Worm (Caenorhabditis elegans) whole organism, L3 larva: Measurements from ENCODE around the gene cest-6.

Source experiments
- R02D3.7 ChIP-seq: fragments of 150-350 bp; optimal IDR thresholded peaks from 2 replicates; lab custom pipeline; 2014; ENCODE audit warnings: missing biosample characterization, missing genetic modification characterization
- aly-2 ChIP-seq: fragments of 150-350 bp; optimal IDR thresholded peaks from 2 replicates; lab custom pipeline; 2014; ENCODE audit warnings: missing biosample characterization, missing genetic modification characterization
- ama-1 ChIP-seq: fragments of 150-350 bp; optimal IDR thresholded peaks from 2 replicates; lab custom pipeline; 2018
- ceh-16 ChIP-seq: sonication (generic microtip); optimal IDR thresholded peaks from 2 replicates; lab custom pipeline; 2017; ENCODE audit warnings: missing biosample characterization, missing genetic modification characterization
- ceh-28 ChIP-seq: fragments of 150-350 bp; optimal IDR thresholded peaks from 2 replicates; lab custom pipeline; 2014; ENCODE audit warnings: missing biosample characterization, missing genetic modification reagents, missing genetic modification characterization
- ceh-82 ChIP-seq: fragments of 150-350 bp; optimal IDR thresholded peaks from 2 replicates; lab custom pipeline; 2014; ENCODE audit warnings: missing biosample characterization, missing genetic modification characterization
- daf-12 ChIP-seq: fragments of 150-350 bp; optimal IDR thresholded peaks from 2 replicates; lab custom pipeline; 2014; ENCODE audit warnings: missing biosample characterization, missing genetic modification reagents, missing genetic modification characterization
- egl-27 ChIP-seq: sonication (generic microtip); optimal IDR thresholded peaks from 4 replicates; lab custom pipeline; 2017; ENCODE audit warnings: missing biosample characterization, missing genetic modification reagents, missing genetic modification characterization
- egl-5 ChIP-seq: fragments of 150-350 bp; optimal IDR thresholded peaks from 2 replicates; lab custom pipeline; 2017; ENCODE audit warnings: missing biosample characterization, missing genetic modification reagents, missing genetic modification characterization, inconsistent platforms
- elt-1 ChIP-seq: fragments of 150-350 bp; optimal IDR thresholded peaks from 2 replicates; lab custom pipeline; 2014; ENCODE audit warnings: missing biosample characterization, missing genetic modification characterization
- elt-2 ChIP-seq: sonication (generic microtip); optimal IDR thresholded peaks from 2 replicates; lab custom pipeline; 2016; ENCODE audit warnings: missing genetic modification reagents, mild to moderate bottlenecking, missing genetic modification characterization, missing compliant biosample characterization
- elt-3 ChIP-seq, 3 experiments: fragments of 150-350 bp in 1 of 3; sonication (generic microtip) in 2 of 3; optimal IDR thresholded peaks; 2 replicates in 2 of 3; 4 replicates in 1 of 3; lab custom pipeline; 2014 to 2017; ENCODE audit warnings: missing biosample characterization in 3 of 3, missing genetic modification characterization in 3 of 3
- eor-1 ChIP-seq, 2 experiments: fragments of 150-350 bp; optimal IDR thresholded peaks; 2 replicates each; lab custom pipeline; 2014 to 2018; ENCODE audit warnings: missing biosample characterization in 2 of 2, missing genetic modification characterization in 2 of 2
- fkh-10 ChIP-seq: sonication (generic microtip); optimal IDR thresholded peaks from 2 replicates; lab custom pipeline; 2017; ENCODE audit warnings: missing biosample characterization, missing genetic modification reagents, missing genetic modification characterization
- fkh-2 ChIP-seq: fragments of 150-350 bp; optimal IDR thresholded peaks from 2 replicates; lab custom pipeline; 2014; ENCODE audit warnings: missing biosample characterization, missing genetic modification reagents, missing genetic modification characterization
- fos-1 ChIP-seq: fragments of 150-350 bp; optimal IDR thresholded peaks from 2 replicates; lab custom pipeline; 2014; ENCODE audit warnings: missing biosample characterization, missing genetic modification characterization
- hmg-11 ChIP-seq: sonication (generic microtip); optimal IDR thresholded peaks from 2 replicates; lab custom pipeline; 2016; ENCODE audit warnings: missing genetic modification characterization, missing compliant biosample characterization
- jun-1 ChIP-seq: fragments of 150-350 bp; optimal IDR thresholded peaks from 2 replicates; lab custom pipeline; 2014; ENCODE audit warnings: missing biosample characterization, missing genetic modification reagents, missing genetic modification characterization
- lin-15B ChIP-seq: fragments of 150-350 bp; optimal IDR thresholded peaks from 2 replicates; lab custom pipeline; 2014; ENCODE audit warnings: missing biosample characterization, missing genetic modification characterization
- lin-39 ChIP-seq: fragments of 150-350 bp; optimal IDR thresholded peaks from 2 replicates; lab custom pipeline; 2018; ENCODE audit warnings: missing biosample characterization, missing genetic modification reagents, missing genetic modification characterization
- lsy-12 ChIP-seq: sonication (generic microtip); optimal IDR thresholded peaks from 2 replicates; lab custom pipeline; 2016; ENCODE audit warnings: mild to moderate bottlenecking, missing genetic modification characterization, missing compliant biosample characterization
- mdl-1 ChIP-seq: fragments of 150-350 bp; optimal IDR thresholded peaks from 2 replicates; lab custom pipeline; 2014; ENCODE audit warnings: missing biosample characterization, missing genetic modification characterization
- mml-1 ChIP-seq: fragments of 150-350 bp; sonication (generic microtip); optimal IDR thresholded peaks from 3 replicates; lab custom pipeline; 2014; ENCODE audit warnings: missing biosample characterization, missing genetic modification characterization
- nfya-1 ChIP-seq: sonication (generic microtip); optimal IDR thresholded peaks from 2 replicates; lab custom pipeline; 2017; ENCODE audit warnings: missing genetic modification characterization, mild to moderate bottlenecking, missing compliant biosample characterization, antibody characterized with exemption, moderate library complexity; ENCODE audit not compliant: insufficient read depth
- nhr-11 ChIP-seq: fragments of 150-350 bp; optimal IDR thresholded peaks from 2 replicates; lab custom pipeline; 2014; ENCODE audit warnings: missing biosample characterization, missing genetic modification characterization
- nhr-12 ChIP-seq: fragments of 150-350 bp; optimal IDR thresholded peaks from 2 replicates; lab custom pipeline; 2014; ENCODE audit warnings: missing biosample characterization, missing genetic modification characterization
- nhr-23 ChIP-seq: fragments of 150-350 bp; optimal IDR thresholded peaks from 2 replicates; lab custom pipeline; 2014; ENCODE audit warnings: missing biosample characterization, missing genetic modification reagents, missing genetic modification characterization
- nhr-237 ChIP-seq: fragments of 150-350 bp; optimal IDR thresholded peaks from 2 replicates; lab custom pipeline; 2014; ENCODE audit warnings: missing biosample characterization, missing genetic modification characterization
- nhr-25 ChIP-seq: sonication (generic microtip); optimal IDR thresholded peaks from 2 replicates; lab custom pipeline; 2017; ENCODE audit warnings: missing biosample characterization, missing genetic modification characterization
- nhr-28 ChIP-seq: fragments of 150-350 bp; optimal IDR thresholded peaks from 2 replicates; lab custom pipeline; 2014; ENCODE audit warnings: missing biosample characterization, missing genetic modification characterization
- nhr-43 ChIP-seq: sonication (generic microtip); optimal IDR thresholded peaks from 2 replicates; lab custom pipeline; 2016; ENCODE audit warnings: mild to moderate bottlenecking, missing genetic modification characterization, missing compliant biosample characterization; ENCODE audit not compliant: poor library complexity, severe bottlenecking
- nhr-67 ChIP-seq: fragments of 150-350 bp; optimal IDR thresholded peaks from 2 replicates; lab custom pipeline; 2014; ENCODE audit warnings: missing biosample characterization, missing genetic modification characterization
- nhr-76 ChIP-seq: fragments of 150-350 bp; sonication (generic microtip); optimal IDR thresholded peaks from 5 replicates; lab custom pipeline; 2014; ENCODE audit warnings: missing biosample characterization, missing genetic modification characterization
- nhr-77 ChIP-seq: fragments of 150-350 bp; optimal IDR thresholded peaks from 2 replicates; lab custom pipeline; 2014; ENCODE audit warnings: missing biosample characterization, missing genetic modification characterization
- pha-4 ChIP-seq: fragments of 150-350 bp; optimal IDR thresholded peaks from 2 replicates; lab custom pipeline; 2014; ENCODE audit warnings: missing biosample characterization, missing genetic modification reagents, missing genetic modification characterization
- pqm-1 ChIP-seq: fragments of 150-350 bp; optimal IDR thresholded peaks from 2 replicates; lab custom pipeline; 2017; ENCODE audit warnings: missing biosample characterization, missing genetic modification characterization, inconsistent platforms
- sea-2 ChIP-seq: fragments of 150-350 bp; sonication (generic microtip); optimal IDR thresholded peaks from 4 replicates; lab custom pipeline; 2014; ENCODE audit warnings: missing biosample characterization, missing genetic modification reagents, missing genetic modification characterization
- skn-1 ChIP-seq: fragments of 150-350 bp; optimal IDR thresholded peaks from 2 replicates; lab custom pipeline; 2014; ENCODE audit warnings: missing biosample characterization, missing genetic modification characterization
- snpc-4 ChIP-seq: fragments of 150-350 bp; optimal IDR thresholded peaks from 2 replicates; lab custom pipeline; 2014; ENCODE audit warnings: missing biosample characterization, missing genetic modification characterization
- tbx-2 ChIP-seq: sonication (generic microtip); optimal IDR thresholded peaks from 2 replicates; lab custom pipeline; 2016; ENCODE audit warnings: mild to moderate bottlenecking, missing genetic modification characterization, missing compliant biosample characterization
- unc-39 ChIP-seq: sonication (generic microtip); optimal IDR thresholded peaks from 4 replicates; lab custom pipeline; 2017; ENCODE audit warnings: missing biosample characterization, missing genetic modification characterization
- unc-62 ChIP-seq: fragments of 150-350 bp; sonication (generic microtip); optimal IDR thresholded peaks from 4 replicates; lab custom pipeline; 2014; ENCODE audit warnings: missing biosample characterization, missing genetic modification reagents, missing genetic modification characterization
- zag-1 ChIP-seq: fragments of 150-350 bp; optimal IDR thresholded peaks from 2 replicates; lab custom pipeline; 2014; ENCODE audit warnings: missing biosample characterization, missing genetic modification characterization
- ztf-11 ChIP-seq: fragments of 150-350 bp; optimal IDR thresholded peaks from 2 replicates; lab custom pipeline; 2014; ENCODE audit warnings: missing biosample characterization, missing genetic modification characterization
- ztf-4 ChIP-seq: fragments of 150-350 bp; optimal IDR thresholded peaks from 2 replicates; lab custom pipeline; 2014; ENCODE audit warnings: missing biosample characterization, missing genetic modification characterization

Gene cest-6

DNA sequence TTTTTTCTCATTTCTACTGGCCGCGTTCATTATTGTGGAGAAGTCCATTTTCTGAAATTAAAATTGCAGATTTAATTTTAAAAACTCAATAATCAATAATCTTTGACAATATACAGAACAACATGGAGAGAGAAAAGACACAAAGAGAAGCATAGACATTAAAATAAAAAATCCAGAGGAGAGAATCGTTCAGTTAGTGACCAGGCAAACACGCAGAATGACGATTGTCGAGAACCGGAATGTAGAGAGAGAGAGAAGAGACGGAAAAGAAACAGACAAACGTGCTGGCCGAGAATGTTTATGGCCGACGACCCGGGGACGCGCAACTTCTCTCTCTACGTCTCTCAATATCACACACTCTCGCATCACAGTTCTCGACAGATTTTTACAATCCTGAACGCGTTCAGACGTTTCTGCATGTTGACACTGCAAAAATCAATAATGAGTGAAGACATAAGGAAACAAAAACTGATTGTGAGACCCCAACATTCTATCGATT lies 40.7 kb downstream of the cest-6 start, which contains the start of the genes T05A12.3 and T05A12.4:
T05A12.3 (minus strand) TSS at position 51 of the 499 bp plus-strand sequence.
T05A12.4 (plus strand) TSS at position 348 of the 499 bp plus-strand sequence.
- TF ChIP-seq lin-15B (tag; lab: Kevin White, UChicago) (peak; percentile 60), egl-5 (tag; lab: Kevin White, UChicago) (peak; percentile 56), ceh-28 (tag; lab: Kevin White, UChicago) (peak; percentile 10), R02D3.7 (peak; percentile 44), ceh-82 (tag; lab: Kevin White, UChicago) (no peak), zag-1 (no peak), nhr-43 (tag; lab: Kevin White, UChicago) (peak; percentile 25), nhr-77 (no peak), hmg-11 (tag; lab: Kevin White, UChicago) (peak; percentile 39), nhr-76 (tag; lab: Kevin White, UChicago) (no peak), skn-1 (tag; lab: Kevin White, UChicago) (no peak), lin-39 (tag; lab: Kevin White, UChicago) (peak; percentile 46), nfya-1 (tag; lab: Kevin White, UChicago) (peak; percentile 58), elt-2 (tag; lab: Kevin White, UChicago) (peak; percentile 30), snpc-4 (tag; lab: Kevin White, UChicago) (peak; percentile 63), nhr-25 (tag; lab: Kevin White, UChicago) (peak; percentile 65)

DNA sequence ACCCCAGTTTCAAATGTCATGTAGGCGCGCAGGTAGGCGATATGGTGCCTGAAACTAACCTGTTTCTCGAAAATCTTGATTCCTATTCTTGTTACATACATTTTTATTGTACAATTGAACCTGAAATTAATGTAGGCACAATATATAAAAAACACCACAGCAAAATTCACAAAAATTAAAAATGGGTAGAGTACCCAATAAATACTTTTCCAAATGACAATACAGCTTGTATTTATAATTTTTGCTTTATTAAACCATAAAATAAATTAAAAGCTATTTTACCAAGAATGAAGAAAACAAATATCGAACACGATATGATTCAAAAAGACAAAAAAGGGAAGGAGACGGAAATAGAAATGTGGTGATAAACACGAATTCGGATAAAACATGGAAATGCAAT lies 45.0 kb downstream of the cest-6 start, which contains the start of gene tre-2:
tre-2 (minus strand) TSS at position 101 of the 400 bp plus-strand sequence.
- TF ChIP-seq ceh-16 (no peak), pha-4 (tag; lab: Kevin White, UChicago) (no peak), unc-39 (tag; lab: Kevin White, UChicago) (no peak), pqm-1 (tag; lab: Kevin White, UChicago) (no peak), ztf-4 (tag; lab: Kevin White, UChicago) (no peak), eor-1 (tag; optimal IDR thresholded peaks at IDR 0.05; lab: Kevin White, UChicago) (no peak), nhr-23 (tag; lab: Kevin White, UChicago) (no peak), lsy-12 (no peak), fkh-2 (tag; lab: Kevin White, UChicago) (no peak), lin-39 (tag; lab: Kevin White, UChicago) (no peak), nhr-11 (tag; lab: Kevin White, UChicago) (no peak), fkh-10 (no peak), ztf-11 (tag; lab: Kevin White, UChicago) (no peak)

DNA sequence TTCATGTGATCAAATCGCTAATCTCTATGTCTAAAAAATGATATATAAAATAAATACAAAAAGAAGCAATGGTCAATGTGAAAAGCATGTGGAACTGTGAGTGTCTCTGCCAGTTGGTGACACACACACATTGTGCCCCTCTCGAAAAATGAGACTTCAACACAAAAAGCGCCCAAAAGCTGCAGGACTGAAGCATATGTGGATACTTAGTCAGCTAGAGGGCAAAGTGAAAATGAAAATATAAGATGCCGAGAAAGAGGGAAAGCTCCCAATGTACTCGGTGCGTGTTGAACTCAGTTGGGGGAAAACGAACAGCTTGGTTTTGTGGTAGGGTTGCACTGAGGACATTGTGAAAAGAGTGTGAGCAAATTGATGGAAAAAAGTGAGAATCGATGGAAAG lies 47.1 kb downstream of the cest-6 start:
- TF ChIP-seq aly-2 (tag; lab: Kevin White, UChicago), result no peak
- no peak for TF ChIP-seq jun-1 (tag; lab: Kevin White, UChicago)
- TF ChIP-seq unc-39 (tag; lab: Kevin White, UChicago), result no peak
- TF ChIP-seq ztf-11 (tag; lab: Kevin White, UChicago), result no peak
- peak; percentile 31 for TF ChIP-seq nhr-11 (tag; lab: Kevin White, UChicago)
- no peak for TF ChIP-seq daf-12
- TF ChIP-seq tbx-2 (tag; lab: Kevin White, UChicago), result no peak
- TF ChIP-seq ceh-28 (tag; lab: Kevin White, UChicago), result peak; percentile 39
- peak; percentile 8 for TF ChIP-seq fkh-10
- no peak for TF ChIP-seq skn-1 (tag; lab: Kevin White, UChicago)
- TF ChIP-seq nhr-28 (tag; lab: Kevin White, UChicago), result no peak
- TF ChIP-seq nhr-76 (tag; lab: Kevin White, UChicago), result no peak
- TF ChIP-seq elt-3 (tag; optimal IDR thresholded peaks at IDR 0.05; lab: Kevin White, UChicago), result no peak
- no peak for TF ChIP-seq elt-2 (tag; lab: Kevin White, UChicago)
- TF ChIP-seq snpc-4 (tag; lab: Kevin White, UChicago), result no peak
- peak; percentile 27 for TF ChIP-seq lin-15B (tag; lab: Kevin White, UChicago)
- TF ChIP-seq nhr-237 (tag; lab: Kevin White, UChicago), result no peak
- peak; percentile 32 for TF ChIP-seq mdl-1 (tag; lab: Kevin White, UChicago)
- TF ChIP-seq nhr-77, result no peak
- TF ChIP-seq elt-1 (tag; lab: Kevin White, UChicago), result no peak
- no peak for TF ChIP-seq pqm-1 (tag; lab: Kevin White, UChicago)
- no peak for TF ChIP-seq hmg-11 (tag; lab: Kevin White, UChicago)
- no peak for TF ChIP-seq eor-1 (tag; optimal IDR thresholded peaks at IDR 0.05; lab: Kevin White, UChicago)
- no peak for TF ChIP-seq lsy-12
- TF ChIP-seq nhr-67, result no peak
- TF ChIP-seq ama-1, result no peak
- TF ChIP-seq nhr-12, result no peak
- no peak for TF ChIP-seq nhr-23 (tag; lab: Kevin White, UChicago)
- no peak for TF ChIP-seq ceh-82 (tag; lab: Kevin White, UChicago)
- no peak for TF ChIP-seq nhr-25 (tag; lab: Kevin White, UChicago)
- TF ChIP-seq sea-2 (GFP tag; lab: Kevin White, UChicago), result no peak
- peak; percentile 62 for TF ChIP-seq mml-1
- no peak for TF ChIP-seq egl-5 (tag; lab: Kevin White, UChicago)
- no peak for TF ChIP-seq unc-62
- no peak for TF ChIP-seq fos-1 (tag; lab: Kevin White, UChicago)
- TF ChIP-seq lin-39 (tag; lab: Kevin White, UChicago), result peak; percentile 65
- no peak for TF ChIP-seq egl-27 (tag; lab: Kevin White, UChicago)
- peak; percentile 82 for TF ChIP-seq nfya-1 (tag; lab: Kevin White, UChicago)
- peak; percentile 26 for TF ChIP-seq fkh-2 (tag; lab: Kevin White, UChicago)
- no peak for TF ChIP-seq ceh-16
- no peak for TF ChIP-seq nhr-43 (tag; lab: Kevin White, UChicago)
- TF ChIP-seq zag-1, result no peak
